Worm (Caenorhabditis elegans) whole organism, early embryonic: Measurements from ENCODE around the gene pgap-2.

ENCODE experiments used
- ama-1 ChIP-seq: fragments of 150-350 bp; optimal IDR thresholded peaks from 2 replicates; lab custom pipeline; 2014
- pes-1 ChIP-seq: fragments of 200-800 bp; sonication (Bioruptor generic); IDR thresholded peaks from 2 replicates; pipeline ENCODE4 v1.3.6; 2022; ENCODE audit warnings: missing genetic modification reagents, missing genetic modification characterization, missing compliant biosample characterization

ce11 chrIII:4721750-4722149, 16.4 kb downstream of the pgap-2 start, which contains the start of gene acy-1:
- TF ChIP-seq ama-1 (lab: Kevin White, UChicago) (no peak), pes-1 (GFP tag; lab: Robert Waterston, UW) (no peak)
